Fruit fly (Drosophila melanogaster) whole organism, pupa: ENCODE measurements around the gene gammaTub23C.

Source experiments
- CG10348 ChIP-seq: fragments of 200-800 bp; sonication (Bioruptor generic); IDR thresholded peaks from 2 replicates; pipeline ENCODE4 v1.3.6; 2022; ENCODE audit warnings: missing biosample characterization, missing genetic modification characterization
- CG12605 ChIP-seq: fragments of 200-800 bp; sonication (Bioruptor generic); IDR thresholded peaks from 2 replicates; pipeline ENCODE4 v1.3.6; 2022; ENCODE audit warnings: missing biosample characterization, missing genetic modification characterization
- CG17806 ChIP-seq: fragments of 200-800 bp; sonication (Bioruptor generic); optimal IDR thresholded peaks from 2 replicates; lab custom pipeline; 2018; ENCODE audit warnings: missing biosample characterization, mild to moderate bottlenecking, missing genetic modification characterization, moderate library complexity
- CG34367 ChIP-seq: fragments of 200-800 bp; sonication (Bioruptor generic); optimal IDR thresholded peaks from 2 replicates; lab custom pipeline; 2018; ENCODE audit warnings: missing biosample characterization, mild to moderate bottlenecking, missing genetic modification characterization
- CG4496 ChIP-seq: fragments of 200-800 bp; sonication (Bioruptor generic); IDR thresholded peaks from 3 replicates; pipeline ENCODE4 v1.3.6; 2022; ENCODE audit warnings: missing biosample characterization, missing genetic modification characterization
- D1 ChIP-seq: fragments of 200-800 bp; sonication (Bioruptor generic); optimal IDR thresholded peaks from 2 replicates; lab custom pipeline; 2018; ENCODE audit warnings: missing biosample characterization, mild to moderate bottlenecking, missing genetic modification characterization, moderate library complexity
- gl ChIP-seq: fragments of 200-800 bp; sonication (Bioruptor generic); optimal IDR thresholded peaks from 2 replicates; lab custom pipeline; 2018; ENCODE audit warnings: missing biosample characterization, mild to moderate bottlenecking, missing genetic modification characterization

- TF ChIP-seq CG4496 (no peak), CG10348 (GFP tag; lab: Robert Waterston, UW) (no peak), gl (tag; lab: Kevin White, UChicago) (no peak), CG12605 (no peak), CG17806 (tag; lab: Kevin White, UChicago) (no peak), D1 (tag; lab: Kevin White, UChicago) (no peak), CG34367 (tag; lab: Kevin White, UChicago) (no peak)
These were observed 45.5 kb downstream of the gammaTub23C start, which contains the start of the genes CG17224 and CG17264 for dm6 chr2L:3018212-3018611.
